Fruit fly (Drosophila melanogaster) whole organism, embryonic: ENCODE measurements around the gene Ald2.
A peak's percentile ranks its signal among the peaks of the same experiment; 100 is the strongest.

ENCODE experiments used
- B-H1 ChIP-seq: fragments of 200-800 bp; sonication (Bioruptor generic); IDR thresholded peaks from 3 replicates; pipeline ENCODE4 v1.3.6; 2022; ENCODE audit warnings: missing biosample characterization, missing genetic modification characterization
- B-H2 ChIP-seq: fragments of 200-800 bp; sonication (Bioruptor generic); optimal IDR thresholded peaks from 2 replicates; lab custom pipeline; 2018; ENCODE audit warnings: missing biosample characterization, mild to moderate bottlenecking, missing genetic modification characterization
- Bteb2 ChIP-seq: fragments of 200-800 bp; sonication (Bioruptor generic); optimal IDR thresholded peaks from 2 replicates; lab custom pipeline; 2016; ENCODE audit warnings: missing biosample characterization, missing genetic modification characterization
- CG10959 ChIP-seq: fragments of 200-800 bp; sonication (Bioruptor generic); IDR thresholded peaks from 2 replicates; pipeline ENCODE4 v1.3.6; 2022; ENCODE audit warnings: missing biosample characterization, missing genetic modification characterization
- CG11085 ChIP-seq: fragments of 200-800 bp; sonication (Bioruptor generic); IDR thresholded peaks from 2 replicates; pipeline ENCODE4 v1.3.6; 2022; ENCODE audit warnings: missing biosample characterization, missing genetic modification characterization
- CG11093 ChIP-seq: fragments of 200-800 bp; sonication (Bioruptor generic); IDR thresholded peaks from 3 replicates; pipeline ENCODE4 v1.3.6; 2022; ENCODE audit warnings: missing biosample characterization, missing genetic modification characterization
- CG11247 ChIP-seq: fragments of 200-800 bp; sonication (Bioruptor generic); IDR thresholded peaks from 2 replicates; pipeline ENCODE4 v1.3.6; 2022; ENCODE audit warnings: missing biosample characterization, missing genetic modification characterization
- CG12236 ChIP-seq: fragments of 200-800 bp; sonication (Bioruptor generic); optimal IDR thresholded peaks from 2 replicates; lab custom pipeline; 2016; ENCODE audit warnings: missing biosample characterization, missing genetic modification characterization
- CG1233 ChIP-seq: fragments of 200-800 bp; sonication (Bioruptor generic); optimal IDR thresholded peaks from 4 replicates; lab custom pipeline; 2018; ENCODE audit warnings: missing biosample characterization, mild to moderate bottlenecking, missing genetic modification characterization
- CG14014 ChIP-seq: fragments of 200-800 bp; sonication (Bioruptor generic); IDR thresholded peaks from 2 replicates; pipeline ENCODE4 v1.3.6; 2022; ENCODE audit warnings: missing biosample characterization, missing genetic modification characterization
- CG15073 ChIP-seq: fragments of 200-800 bp; sonication (Bioruptor generic); optimal IDR thresholded peaks from 2 replicates; lab custom pipeline; 2016; ENCODE audit warnings: missing biosample characterization, missing genetic modification characterization
- CG1603 ChIP-seq: fragments of 200-800 bp; sonication (Bioruptor generic); optimal IDR thresholded peaks from 2 replicates; lab custom pipeline; 2019; ENCODE audit warnings: missing biosample characterization, mild to moderate bottlenecking, missing genetic modification characterization, moderate library complexity
- CG2129 ChIP-seq: fragments of 200-800 bp; sonication (Bioruptor generic); IDR thresholded peaks from 2 replicates; pipeline ENCODE4 v1.3.6; 2022; ENCODE audit warnings: missing biosample characterization, missing genetic modification characterization; ENCODE audit not compliant: partially characterized antibody
- CG30020 ChIP-seq: fragments of 200-800 bp; optimal IDR thresholded peaks from 2 replicates; lab custom pipeline; 2019; ENCODE audit warnings: missing biosample characterization, mild to moderate bottlenecking, missing genetic modification characterization, moderate library complexity
- CG3163 ChIP-seq: fragments of 200-800 bp; sonication (Bioruptor generic); optimal IDR thresholded peaks from 3 replicates; lab custom pipeline; 2016; ENCODE audit warnings: missing biosample characterization, missing genetic modification characterization
- CG4282 ChIP-seq: fragments of 200-800 bp; sonication (Bioruptor generic); optimal IDR thresholded peaks from 2 replicates; lab custom pipeline; 2016; ENCODE audit warnings: missing biosample characterization, missing genetic modification characterization
- CG4404 ChIP-seq: fragments of 200-800 bp; sonication (Bioruptor generic); IDR thresholded peaks from 2 replicates; pipeline ENCODE4 v1.3.6; 2022; ENCODE audit warnings: missing biosample characterization, missing genetic modification characterization
- CG7786 ChIP-seq: fragments of 200-800 bp; sonication (Bioruptor generic); optimal IDR thresholded peaks from 2 replicates; lab custom pipeline; 2016; ENCODE audit warnings: missing biosample characterization, missing genetic modification characterization
- CG7987 ChIP-seq: fragments of 200-800 bp; sonication (Bioruptor generic); optimal IDR thresholded peaks from 2 replicates; lab custom pipeline; 2018; ENCODE audit warnings: missing biosample characterization, mild to moderate bottlenecking, missing genetic modification characterization, moderate library complexity
- CG8765 ChIP-seq: fragments of 200-800 bp; sonication (Bioruptor generic); IDR thresholded peaks from 2 replicates; pipeline ENCODE4 v1.3.6; 2022; ENCODE audit warnings: missing biosample characterization, missing genetic modification characterization
- CrebB ChIP-seq: fragments of 200-800 bp; sonication (Bioruptor generic); optimal IDR thresholded peaks from 3 replicates; lab custom pipeline; 2018; ENCODE audit warnings: missing biosample characterization, mild to moderate bottlenecking, missing genetic modification characterization
- Dref ChIP-seq: fragments of 200-800 bp; sonication (Bioruptor generic); IDR thresholded peaks from 2 replicates; pipeline ENCODE4 v1.3.6; 2022; ENCODE audit warnings: missing biosample characterization, missing genetic modification characterization
- Eip74EF ChIP-seq, 2 experiments: fragments of 200-800 bp in 1 of 2; fragments of >200 bp in 1 of 2; sonication (Bioruptor generic) in 1 of 2; optimal IDR thresholded peaks; 2 replicates each; lab custom pipeline; 2017 to 2019; ENCODE audit warnings: missing biosample characterization in 2 of 2, missing genetic modification characterization in 2 of 2, mild to moderate bottlenecking in 1 of 2, moderate library complexity in 1 of 2
- Gug ChIP-seq: fragments of 200-800 bp; sonication (Bioruptor generic); IDR thresholded peaks from 4 replicates; pipeline ENCODE4 v1.3.6; 2022; ENCODE audit warnings: missing biosample characterization, missing genetic modification characterization
- Hr3 ChIP-seq: fragments of 200-800 bp; sonication (Bioruptor generic); optimal IDR thresholded peaks from 3 replicates; lab custom pipeline; 2016; ENCODE audit warnings: missing biosample characterization, missing genetic modification characterization
- Kr ChIP-seq: fragments of 200-800 bp; sonication (Bioruptor generic); optimal IDR thresholded peaks from 2 replicates; lab custom pipeline; 2017; ENCODE audit warnings: missing biosample characterization, mild to moderate bottlenecking, missing genetic modification characterization
- NfI ChIP-seq: fragments of 200-800 bp; sonication (Bioruptor generic); optimal IDR thresholded peaks from 3 replicates; lab custom pipeline; 2018; ENCODE audit warnings: missing biosample characterization, mild to moderate bottlenecking, missing genetic modification characterization, moderate library complexity
- Oaz ChIP-seq: fragments of 200-800 bp; sonication (Bioruptor generic); IDR thresholded peaks from 2 replicates; pipeline ENCODE4 v1.3.6; 2022; ENCODE audit warnings: missing biosample characterization, missing genetic modification characterization
- Optix ChIP-seq: fragments of 200-800 bp; sonication (Bioruptor generic); IDR thresholded peaks from 3 replicates; pipeline ENCODE4 v1.3.6; 2022; ENCODE audit warnings: missing biosample characterization, missing genetic modification characterization
- Ravus ChIP-seq: fragments of 200-800 bp; sonication (Bioruptor generic); IDR thresholded peaks from 2 replicates; pipeline ENCODE4 v1.3.6; 2022; ENCODE audit warnings: missing biosample characterization, missing genetic modification characterization
- Sox102F ChIP-seq: fragments of 200-800 bp; sonication (Bioruptor generic); optimal IDR thresholded peaks from 2 replicates; lab custom pipeline; 2018; ENCODE audit warnings: missing biosample characterization, mild to moderate bottlenecking, missing genetic modification characterization, moderate library complexity
- Sry-δ ChIP-seq: fragments of 200-800 bp; sonication (Bioruptor generic); optimal IDR thresholded peaks from 2 replicates; lab custom pipeline; 2016; ENCODE audit warnings: missing biosample characterization, missing genetic modification characterization
- bbx ChIP-seq: fragments of 200-800 bp; sonication (Bioruptor generic); IDR thresholded peaks from 2 replicates; pipeline ENCODE4 v1.3.6; 2022; ENCODE audit warnings: missing biosample characterization, missing genetic modification characterization; ENCODE audit not compliant: partially characterized antibody
- ci ChIP-seq: fragments of 200-800 bp; sonication (Bioruptor generic); IDR thresholded peaks from 3 replicates; pipeline ENCODE4 v1.3.6; 2022; ENCODE audit warnings: missing biosample characterization, missing genetic modification characterization
- da ChIP-seq: fragments of 200-800 bp; sonication (Bioruptor generic); optimal IDR thresholded peaks from 2 replicates; lab custom pipeline; 2016; ENCODE audit warnings: missing biosample characterization, missing genetic modification characterization
- dmrt11E ChIP-seq: fragments of 200-800 bp; sonication (Bioruptor generic); optimal IDR thresholded peaks from 3 replicates; lab custom pipeline; 2018; ENCODE audit warnings: missing biosample characterization, mild to moderate bottlenecking, missing genetic modification characterization, moderate library complexity
- fd96Cb ChIP-seq: fragments of 200-800 bp; sonication (Bioruptor generic); optimal IDR thresholded peaks from 2 replicates; lab custom pipeline; 2018; ENCODE audit warnings: missing biosample characterization, mild to moderate bottlenecking, missing genetic modification characterization, moderate library complexity
- gfzf ChIP-seq: fragments of 200-800 bp; sonication (Bioruptor generic); optimal IDR thresholded peaks from 2 replicates; lab custom pipeline; 2016; ENCODE audit warnings: missing biosample characterization, mild to moderate bottlenecking, missing genetic modification characterization, moderate library complexity
- gsb ChIP-seq: fragments of 200-800 bp; sonication (Bioruptor generic); IDR thresholded peaks from 2 replicates; pipeline ENCODE4 v1.3.6; 2022; ENCODE audit warnings: missing biosample characterization, missing genetic modification characterization
- h ChIP-seq: fragments of >200 bp; optimal IDR thresholded peaks from 2 replicates; lab custom pipeline; 2017
- her ChIP-seq: fragments of 200-800 bp; sonication (Bioruptor generic); optimal IDR thresholded peaks from 2 replicates; lab custom pipeline; 2016; ENCODE audit warnings: missing biosample characterization, missing genetic modification characterization
- phol ChIP-seq: fragments of 200-800 bp; sonication (Bioruptor generic); optimal IDR thresholded peaks from 3 replicates; lab custom pipeline; 2018; ENCODE audit warnings: missing biosample characterization, mild to moderate bottlenecking, missing genetic modification characterization, moderate library complexity
- psq ChIP-seq: fragments of 200-800 bp; sonication (Bioruptor generic); optimal IDR thresholded peaks from 2 replicates; lab custom pipeline; 2017; ENCODE audit warnings: missing biosample characterization, missing genetic modification characterization
- repo ChIP-seq: fragments of 200-800 bp; sonication (Bioruptor generic); optimal IDR thresholded peaks from 2 replicates; lab custom pipeline; 2016; ENCODE audit warnings: missing biosample characterization, missing genetic modification characterization
- run ChIP-seq: fragments of 200-800 bp; sonication (Bioruptor generic); optimal IDR thresholded peaks from 3 replicates; lab custom pipeline; 2018; ENCODE audit warnings: missing biosample characterization, mild to moderate bottlenecking, missing genetic modification characterization
- salm ChIP-seq: fragments of 200-800 bp; sonication (Bioruptor generic); optimal IDR thresholded peaks from 2 replicates; lab custom pipeline; 2018; ENCODE audit warnings: missing biosample characterization, mild to moderate bottlenecking, missing genetic modification characterization
- sqz ChIP-seq: fragments of 200-800 bp; sonication (Bioruptor generic); optimal IDR thresholded peaks from 3 replicates; lab custom pipeline; 2018; ENCODE audit warnings: missing biosample characterization, mild to moderate bottlenecking, missing genetic modification characterization
- trh ChIP-seq: fragments of 200-800 bp; sonication (Bioruptor generic); optimal IDR thresholded peaks from 2 replicates; lab custom pipeline; 2016; ENCODE audit warnings: missing biosample characterization, missing genetic modification characterization
- ttk ChIP-seq: fragments of 200-800 bp; sonication (Bioruptor generic); IDR thresholded peaks from 2 replicates; pipeline ENCODE4 v2.1.2; 2022; ENCODE audit warnings: missing biosample characterization, missing genetic modification characterization
- unpg ChIP-seq: fragments of 200-800 bp; sonication (Bioruptor generic); optimal IDR thresholded peaks from 3 replicates; lab custom pipeline; 2018; ENCODE audit warnings: missing biosample characterization, mild to moderate bottlenecking, missing genetic modification characterization, moderate library complexity
- zen ChIP-seq: fragments of 200-800 bp; sonication (Bioruptor generic); optimal IDR thresholded peaks from 3 replicates; lab custom pipeline; 2018; ENCODE audit warnings: missing biosample characterization, mild to moderate bottlenecking, missing genetic modification characterization, moderate library complexity

Ald2 gene

dm6 chr3R:26440455-26441196 is 26.7 kb downstream of the Ald2 start, which contains the start of gene tx (continued):
- TF ChIP-seq Sry-δ (no peak), B-H1 (no peak), Optix (GFP tag; lab: Robert Waterston, UW) (no peak), CrebB (no peak), h (lab: Kevin White, UChicago) (no peak), CG3163 (GFP tag; lab: Kevin White, UChicago) (peak; percentile 92), CG11247 (GFP tag; lab: Robert Waterston, UW) (0 out of 2 replicates have a peak, but pooled peaks have one; percentile 31), dmrt11E (tag; lab: Kevin White, UChicago) (no peak), Ravus (GFP tag; lab: Robert Waterston, UW) (no peak), Kr (GFP tag; lab: Kevin White, UChicago) (no peak), da (GFP tag; lab: Kevin White, UChicago) (no peak), CG2129 (GFP tag; lab: Robert Waterston, UW) (no peak), gsb (GFP tag; lab: Robert Waterston, UW) (no peak), CG8765 (GFP tag; lab: Robert Waterston, UW) (no peak), repo (GFP tag; lab: Kevin White, UChicago) (no peak), bbx (no peak), unpg (no peak), CG4404 (GFP tag; lab: Robert Waterston, UW) (no peak), B-H2 (GFP tag; lab: Kevin White, UChicago) (no peak), CG4282 (GFP tag; lab: Kevin White, UChicago) (no peak), CG12236 (GFP tag; lab: Kevin White, UChicago) (no peak), Bteb2 (GFP tag; lab: Kevin White, UChicago) (no peak), psq (GFP tag; lab: Kevin White, UChicago) (no peak), zen (tag; lab: Kevin White, UChicago) (no peak), sqz (GFP tag; lab: Kevin White, UChicago) (no peak), Dref (no peak), run (tag; lab: Kevin White, UChicago) (no peak), CG7786 (no peak), CG15073 (GFP tag; lab: Kevin White, UChicago) (no peak), CG1603 (tag; lab: Kevin White, UChicago) (no peak), CG1233 (GFP tag; lab: Kevin White, UChicago) (no peak), CG11093 (GFP tag; lab: Robert Waterston, UW) (no peak), her (GFP tag; lab: Kevin White, UChicago) (no peak), fd96Cb (tag; lab: Kevin White, UChicago) (no peak), salm (tag; lab: Kevin White, UChicago) (no peak), Eip74EF (GFP tag; optimal IDR thresholded peaks at IDR 0.05; lab: Kevin White, UChicago) (no peak), CG10959 (GFP tag; lab: Robert Waterston, UW) (no peak), ci (peak; percentile 13; the same call in 1 of the 3 replicates), gfzf (GFP tag; lab: Kevin White, UChicago) (no peak), trh (GFP tag; lab: Kevin White, UChicago) (no peak), phol (tag; lab: Kevin White, UChicago) (no peak), NfI (no peak), CG11085 (GFP tag; lab: Robert Waterston, UW) (no peak), Oaz (GFP tag; lab: Robert Waterston, UW) (no peak), Gug (GFP tag; lab: Robert Waterston, UW) (no peak), CG7987 (GFP tag; lab: Kevin White, UChicago) (no peak), CG30020 (tag; lab: Kevin White, UChicago) (no peak), ttk (GFP tag; lab: Robert Waterston, UW) (no peak), Hr3 (GFP tag; lab: Kevin White, UChicago) (no peak), Sox102F (GFP tag; lab: Kevin White, UChicago) (no peak), CG14014 (GFP tag; lab: Robert Waterston, UW) (no peak)
